Worm (Caenorhabditis elegans) whole organism, midembryonic: ENCODE data around the gene F47B8.13.

ENCODE experiments used
- T22C8.4 ChIP-seq: fragments of 200-800 bp; sonication (Bioruptor generic); IDR thresholded peaks from 2 replicates; pipeline ENCODE4 v1.3.6; 2022; ENCODE audit warnings: missing genetic modification characterization, missing compliant biosample characterization
- flt-1 ChIP-seq: fragments of 200-800 bp; sonication (Bioruptor generic); IDR thresholded peaks from 2 replicates; pipeline ENCODE4 v1.3.6; 2022; ENCODE audit warnings: missing genetic modification characterization, missing compliant biosample characterization
- ref-1 ChIP-seq: fragments of 200-800 bp; sonication (Bioruptor generic); conservative IDR thresholded peaks from 2 replicates; pipeline ENCODE4 v1.3.6; 2022; ENCODE audit warnings: missing genetic modification reagents, missing genetic modification characterization, missing compliant biosample characterization
- tab-1 ChIP-seq: fragments of 200-800 bp; sonication (Bioruptor generic); IDR thresholded peaks from 2 replicates; pipeline ENCODE4 v1.3.6; 2022; ENCODE audit warnings: missing genetic modification characterization, missing compliant biosample characterization

DNA sequence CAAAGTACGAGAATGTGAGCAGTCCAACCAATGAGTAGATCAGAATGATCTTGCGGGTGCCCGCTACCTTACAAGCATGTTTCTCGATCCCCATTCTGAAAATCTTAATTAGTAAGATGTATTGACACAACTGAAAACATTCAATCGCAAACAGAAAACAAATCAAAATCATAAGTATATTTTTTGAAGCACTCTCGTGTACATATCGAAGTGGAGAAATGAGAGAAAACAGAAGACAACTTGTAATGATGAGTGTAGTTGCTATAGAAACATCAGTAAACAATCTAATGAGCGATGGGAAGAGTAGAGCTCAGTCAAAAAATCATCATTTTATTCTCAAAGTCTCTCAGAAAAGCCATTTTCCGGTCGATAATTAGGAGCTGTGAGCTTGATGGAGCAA lies 6.8 kb downstream of the F47B8.13 start, which contains the start of gene F14D7.8:
- TF ChIP-seq tab-1 (GFP tag; lab: Robert Waterston, UW), result no peak
- TF ChIP-seq flt-1 (GFP tag; lab: Robert Waterston, UW), result no peak
- TF ChIP-seq T22C8.4 (GFP tag; lab: Robert Waterston, UW), result no peak
- TF ChIP-seq ref-1 (GFP tag; lab: Robert Waterston, UW), result no peak
